Worm (Caenorhabditis elegans) whole organism, late embryonic: ENCODE data around the gene D2096.9.
A peak's percentile ranks its signal among the peaks of the same experiment; 100 is the strongest.
"Not testable (repeated sequence)": the region's sequence is repeated elsewhere in the genome, so short reads cannot be mapped to it uniquely, and the experiment has no call there.

ENCODE experiments used
- C38D4.7 ChIP-seq: fragments of 200-800 bp; sonication (Bioruptor generic); optimal IDR thresholded peaks from 2 replicates; lab custom pipeline; 2018; ENCODE audit warnings: mild to moderate bottlenecking, missing genetic modification characterization, moderate library complexity, missing compliant biosample characterization
- F13H6.1 ChIP-seq: sonication (generic microtip); optimal IDR thresholded peaks from 2 replicates; lab custom pipeline; 2016; ENCODE audit warnings: missing genetic modification characterization, missing compliant biosample characterization
- K09A11.1 ChIP-seq: sonication (generic microtip); optimal IDR thresholded peaks from 2 replicates; lab custom pipeline; 2017; ENCODE audit warnings: antibody characterized with exemption, mild to moderate bottlenecking, missing genetic modification characterization, missing compliant biosample characterization; ENCODE audit not compliant: insufficient read depth
- T23F11.4 ChIP-seq: fragments of 200-800 bp; sonication (Bioruptor generic); optimal IDR thresholded peaks from 2 replicates; lab custom pipeline; 2018; ENCODE audit warnings: mild to moderate bottlenecking, missing genetic modification characterization, missing compliant biosample characterization
- Y22D7AL.16 ChIP-seq: sonication (generic microtip); optimal IDR thresholded peaks from 2 replicates; lab custom pipeline; 2016; ENCODE audit warnings: missing genetic modification characterization, missing compliant biosample characterization
- ama-1 ChIP-seq: fragments of 150-350 bp; optimal IDR thresholded peaks from 2 replicates; lab custom pipeline; 2014
- ceh-24 ChIP-seq: sonication (generic microtip); optimal IDR thresholded peaks from 2 replicates; lab custom pipeline; 2016; ENCODE audit warnings: mild to moderate bottlenecking, missing genetic modification characterization, missing compliant biosample characterization
- ceh-30 ChIP-seq: fragments of 150-350 bp; optimal IDR thresholded peaks from 2 replicates; lab custom pipeline; 2014; ENCODE audit warnings: missing biosample characterization, missing genetic modification characterization
- ceh-34 ChIP-seq: sonication (generic microtip); optimal IDR thresholded peaks from 2 replicates; lab custom pipeline; 2016; ENCODE audit warnings: mild to moderate bottlenecking, missing genetic modification characterization, missing compliant biosample characterization
- ceh-9 ChIP-seq: sonication (generic microtip); optimal IDR thresholded peaks from 2 replicates; lab custom pipeline; 2016; ENCODE audit warnings: mild to moderate bottlenecking, missing genetic modification characterization, inconsistent platforms, missing compliant biosample characterization
- che-1 ChIP-seq: sonication (generic microtip); optimal IDR thresholded peaks from 2 replicates; lab custom pipeline; 2016; ENCODE audit warnings: mild to moderate bottlenecking, missing genetic modification characterization, missing compliant biosample characterization
- dmd-4 ChIP-seq: sonication (generic microtip); optimal IDR thresholded peaks from 2 replicates; lab custom pipeline; 2016; ENCODE audit warnings: borderline replicate concordance, missing genetic modification characterization, missing compliant biosample characterization
- dve-1 ChIP-seq: sonication (generic microtip); optimal IDR thresholded peaks from 2 replicates; lab custom pipeline; 2017; ENCODE audit warnings: antibody characterized with exemption, mild to moderate bottlenecking, missing genetic modification characterization, missing compliant biosample characterization
- elt-2 ChIP-seq: sonication (generic microtip); optimal IDR thresholded peaks from 2 replicates; lab custom pipeline; 2016; ENCODE audit warnings: missing genetic modification reagents, missing genetic modification characterization, missing compliant biosample characterization
- elt-4 ChIP-seq: sonication (generic microtip); optimal IDR thresholded peaks from 2 replicates; lab custom pipeline; 2016; ENCODE audit warnings: missing genetic modification characterization, missing compliant biosample characterization
- ets-4 ChIP-seq: sonication (generic microtip); optimal IDR thresholded peaks from 2 replicates; lab custom pipeline; 2016; ENCODE audit warnings: missing genetic modification characterization, missing compliant biosample characterization
- fkh-10 ChIP-seq: fragments of 150-350 bp; optimal IDR thresholded peaks from 2 replicates; lab custom pipeline; 2014; ENCODE audit warnings: missing biosample characterization, missing genetic modification reagents, missing genetic modification characterization
- fkh-6 ChIP-seq: sonication (generic microtip); optimal IDR thresholded peaks from 2 replicates; lab custom pipeline; 2016; ENCODE audit warnings: missing genetic modification characterization, missing compliant biosample characterization
- gmeb-2 ChIP-seq: sonication (generic microtip); optimal IDR thresholded peaks from 2 replicates; lab custom pipeline; 2016; ENCODE audit warnings: missing genetic modification characterization, inconsistent platforms, missing compliant biosample characterization
- hlh-15 ChIP-seq: sonication (generic microtip); optimal IDR thresholded peaks from 2 replicates; lab custom pipeline; 2016; ENCODE audit warnings: missing genetic modification characterization, missing compliant biosample characterization
- hlh-6 ChIP-seq: sonication (generic microtip); optimal IDR thresholded peaks from 2 replicates; lab custom pipeline; 2016; ENCODE audit warnings: missing genotype, missing genetic modification characterization, missing compliant biosample characterization
- hlh-8 ChIP-seq: sonication (generic microtip); optimal IDR thresholded peaks from 2 replicates; lab custom pipeline; 2016; ENCODE audit warnings: missing genotype, missing genetic modification characterization, missing compliant biosample characterization
- madf-2 ChIP-seq: sonication (generic microtip); optimal IDR thresholded peaks from 2 replicates; lab custom pipeline; 2017; ENCODE audit warnings: missing genetic modification characterization, missing compliant biosample characterization
- mec-3 ChIP-seq: sonication (generic microtip); optimal IDR thresholded peaks from 2 replicates; lab custom pipeline; 2016; ENCODE audit warnings: borderline replicate concordance, missing genetic modification characterization, missing compliant biosample characterization
- nhr-232 ChIP-seq: sonication (generic microtip); optimal IDR thresholded peaks from 2 replicates; lab custom pipeline; 2016; ENCODE audit warnings: missing genetic modification characterization, missing compliant biosample characterization
- npax-4 ChIP-seq: sonication (generic microtip); optimal IDR thresholded peaks from 2 replicates; lab custom pipeline; 2016; ENCODE audit warnings: missing genetic modification characterization, missing compliant biosample characterization
- odd-2 ChIP-seq: sonication (generic microtip); optimal IDR thresholded peaks from 2 replicates; lab custom pipeline; 2017; ENCODE audit warnings: antibody characterized with exemption, mild to moderate bottlenecking, missing genetic modification characterization, missing compliant biosample characterization
- pag-3 ChIP-seq: sonication (generic microtip); optimal IDR thresholded peaks from 2 replicates; lab custom pipeline; 2016; ENCODE audit warnings: missing compliant biosample characterization, missing genetic modification characterization, borderline replicate concordance
- pat-9 ChIP-seq: fragments of 200-800 bp; sonication (Bioruptor generic); optimal IDR thresholded peaks from 2 replicates; lab custom pipeline; 2018; ENCODE audit warnings: mild to moderate bottlenecking, missing genetic modification characterization, moderate library complexity, missing compliant biosample characterization
- pqm-1 ChIP-seq: sonication (generic microtip); optimal IDR thresholded peaks from 2 replicates; lab custom pipeline; 2016; ENCODE audit warnings: missing genetic modification characterization, missing compliant biosample characterization
- ref-2 ChIP-seq: sonication (generic microtip); optimal IDR thresholded peaks from 2 replicates; lab custom pipeline; 2016; ENCODE audit warnings: missing genetic modification characterization, missing compliant biosample characterization
- syd-9 ChIP-seq: sonication (generic microtip); optimal IDR thresholded peaks from 2 replicates; lab custom pipeline; 2016; ENCODE audit warnings: mild to moderate bottlenecking, missing genetic modification characterization, moderate library complexity, missing compliant biosample characterization
- ttx-3 ChIP-seq: sonication (generic microtip); optimal IDR thresholded peaks from 2 replicates; lab custom pipeline; 2016; ENCODE audit warnings: missing genetic modification reagents, missing genetic modification characterization, missing compliant biosample characterization
- unc-3 ChIP-seq, 2 experiments: fragments of 200-800 bp in 1 of 2; sonication (Bioruptor generic) in 1 of 2; sonication (generic microtip) in 1 of 2; conservative IDR thresholded peaks in 1 of 2; optimal IDR thresholded peaks in 1 of 2; 2 replicates each; pipeline versions ENCODE4 v1.3.6 to Lab custom; 2016 to 2022; ENCODE audit warnings: missing compliant biosample characterization in 2 of 2, missing genetic modification characterization in 2 of 2, missing genetic modification reagents in 1 of 2
- unc-42 ChIP-seq: sonication (generic microtip); optimal IDR thresholded peaks from 2 replicates; lab custom pipeline; 2016; ENCODE audit warnings: missing genotype, missing genetic modification characterization, missing compliant biosample characterization

D2096.9 gene

DNA sequence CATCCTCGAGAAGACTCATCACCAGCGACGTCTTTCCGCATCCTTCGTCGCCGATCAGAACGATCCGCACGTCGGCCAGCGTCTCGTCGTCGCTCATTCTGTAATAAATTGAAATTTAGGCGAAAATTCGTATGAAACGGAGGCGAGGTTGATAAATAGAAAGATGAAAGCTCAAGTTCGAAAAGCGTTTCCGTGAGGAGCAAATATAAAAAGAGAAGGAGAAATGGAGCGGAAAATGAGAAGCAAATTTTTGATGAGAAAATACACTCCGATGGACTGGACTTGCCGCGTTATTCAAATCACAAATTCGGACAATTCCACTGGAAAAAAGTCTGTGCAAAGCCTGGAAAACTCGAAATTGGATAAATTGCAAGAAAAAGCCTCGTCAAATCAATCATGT is 11.5 kb upstream of the D2096.9 start, which contains the start of gene D2096.11:
TSS of gene D2096.11 (minus strand) at position 101 of the 400 bp plus-strand sequence.
- TF ChIP-seq unc-3 (GFP tag; conservative IDR thresholded peaks at IDR 0.05; lab: Robert Waterston, UW) = no peak
- TF ChIP-seq unc-3 (tag; optimal IDR thresholded peaks at IDR 0.05; lab: Kevin White, UChicago) = no peak
- TF ChIP-seq npax-4 (tag; lab: Kevin White, UChicago) = no peak
- TF ChIP-seq ref-2 = no peak
- TF ChIP-seq hlh-6 (tag; lab: Kevin White, UChicago) = no peak
- TF ChIP-seq Y22D7AL.16 (tag; lab: Kevin White, UChicago) = no peak
- no peak for TF ChIP-seq fkh-10 (GFP tag; lab: Kevin White, UChicago)
- no peak for TF ChIP-seq ceh-34
- no peak for TF ChIP-seq dve-1 (tag; lab: Kevin White, UChicago)
- no peak for TF ChIP-seq F13H6.1
- TF ChIP-seq hlh-8 (tag; lab: Kevin White, UChicago) = no peak
- TF ChIP-seq pag-3 (tag; lab: Kevin White, UChicago) = no peak
- TF ChIP-seq pqm-1 (tag; lab: Kevin White, UChicago) = no peak
- no peak for TF ChIP-seq madf-2
- no peak for TF ChIP-seq ets-4 (tag; lab: Kevin White, UChicago)
- no peak for TF ChIP-seq ceh-30 (tag; lab: Kevin White, UChicago)
- no peak for TF ChIP-seq T23F11.4 (GFP tag; lab: Kevin White, UChicago)
- TF ChIP-seq mec-3 (tag; lab: Kevin White, UChicago) = no peak
- TF ChIP-seq gmeb-2 (tag; lab: Kevin White, UChicago) = no peak
- TF ChIP-seq ceh-24 (tag; lab: Kevin White, UChicago) = no peak
- TF ChIP-seq, all 69 proteins: peak for 0

ce11 chrIV:8389139-8389538 is 6.5 kb upstream of the D2096.9 start, which contains the start of gene D2096.10:
D2096.10 (minus strand) TSS chrIV:8389239.
- TF ChIP-seq nhr-232 (tag; lab: Kevin White, UChicago); odd-2; ceh-9 (tag; lab: Kevin White, UChicago): not testable (repeated sequence)

ce11 chrIV:8385662-8386061 is 3.1 kb upstream of the D2096.9 start:
- no peak for TF ChIP-seq dmd-4
- TF ChIP-seq che-1 (tag; lab: Kevin White, UChicago) = no peak
- TF ChIP-seq unc-42 (tag; lab: Kevin White, UChicago) = peak; percentile 45
- TF ChIP-seq, all 69 proteins: peak for 1

DNA sequence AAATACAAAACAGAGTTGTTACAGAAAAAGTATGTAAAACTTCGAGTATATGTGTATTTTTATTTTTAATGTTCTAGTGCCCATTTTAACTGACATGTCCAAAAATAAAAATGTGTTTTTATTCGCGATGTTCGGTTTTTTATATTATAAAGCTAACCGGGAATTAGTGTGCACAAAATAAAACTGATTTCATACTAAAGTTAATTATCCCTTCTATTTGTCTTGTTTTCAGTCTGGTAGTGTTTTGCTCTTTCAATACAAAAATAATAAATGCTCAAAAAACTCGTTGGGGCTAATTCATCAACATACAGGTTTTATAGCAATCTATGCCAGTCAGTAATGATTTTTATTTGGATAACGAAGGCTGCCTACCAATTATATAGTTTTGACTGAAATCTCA is 2.1 kb upstream of the D2096.9 start:
- TF ChIP-seq syd-9 (tag; lab: Kevin White, UChicago) = no peak
- TF ChIP-seq pag-3 (tag; lab: Kevin White, UChicago) = no peak
- TF ChIP-seq pqm-1 (tag; lab: Kevin White, UChicago) = no peak
- TF ChIP-seq ama-1 = no peak
- no peak for TF ChIP-seq ets-4 (tag; lab: Kevin White, UChicago)
- no peak for TF ChIP-seq ttx-3 (tag; lab: Kevin White, UChicago)
- no peak for TF ChIP-seq C38D4.7 (GFP tag; lab: Kevin White, UChicago)
- TF ChIP-seq nhr-232 (tag; lab: Kevin White, UChicago) = no peak
- no peak for TF ChIP-seq K09A11.1
- TF ChIP-seq madf-2 = no peak
- TF ChIP-seq elt-2 (tag; lab: Kevin White, UChicago) = no peak
- TF ChIP-seq hlh-15 (tag; lab: Kevin White, UChicago) = no peak
- TF ChIP-seq elt-4 (tag; lab: Kevin White, UChicago) = no peak
- no peak for TF ChIP-seq fkh-10 (GFP tag; lab: Kevin White, UChicago)
- no peak for TF ChIP-seq fkh-6 (tag; lab: Kevin White, UChicago)
- no peak for TF ChIP-seq ref-2
- no peak for TF ChIP-seq npax-4 (tag; lab: Kevin White, UChicago)
- no peak for TF ChIP-seq pat-9
- TF ChIP-seq, all 69 proteins: peak for 0
